Fruit fly (Drosophila melanogaster) whole organism, pupa: ENCODE results near the gene Atat.

Source experiments
- CG10348 ChIP-seq: fragments of 200-800 bp; sonication (Bioruptor generic); IDR thresholded peaks from 2 replicates; pipeline ENCODE4 v1.3.6; 2022; ENCODE audit warnings: missing biosample characterization, missing genetic modification characterization
- CG32121 ChIP-seq: fragments of 200-800 bp; sonication (Bioruptor generic); IDR thresholded peaks from 2 replicates; pipeline ENCODE4 v1.3.6; 2022; ENCODE audit warnings: missing biosample characterization, missing genetic modification characterization
- CG8159 ChIP-seq: fragments of 200-800 bp; sonication (Bioruptor generic); optimal IDR thresholded peaks from 3 replicates; lab custom pipeline; 2018; ENCODE audit warnings: missing biosample characterization, mild to moderate bottlenecking, missing genetic modification characterization, moderate library complexity
- CG8301 ChIP-seq: fragments of 200-800 bp; sonication (Bioruptor generic); optimal IDR thresholded peaks from 2 replicates; lab custom pipeline; 2018; ENCODE audit warnings: missing biosample characterization, mild to moderate bottlenecking, missing genetic modification characterization
- D1 ChIP-seq: fragments of 200-800 bp; sonication (Bioruptor generic); optimal IDR thresholded peaks from 2 replicates; lab custom pipeline; 2018; ENCODE audit warnings: missing biosample characterization, mild to moderate bottlenecking, missing genetic modification characterization, moderate library complexity
- EcR ChIP-seq: fragments of 200-800 bp; sonication (Bioruptor generic); optimal IDR thresholded peaks from 3 replicates; lab custom pipeline; 2019; ENCODE audit warnings: missing biosample characterization, missing genetic modification characterization, mild to moderate bottlenecking, moderate library complexity, missing genetic modification reagents
- Pif1A ChIP-seq: fragments of 200-800 bp; sonication (Bioruptor generic); optimal IDR thresholded peaks from 3 replicates; lab custom pipeline; 2016; ENCODE audit warnings: missing biosample characterization, missing genetic modification characterization
- Pif1B ChIP-seq: fragments of 200-800 bp; sonication (Bioruptor generic); optimal IDR thresholded peaks from 3 replicates; lab custom pipeline; 2016; ENCODE audit warnings: missing biosample characterization, missing genetic modification characterization
- Snoo ChIP-seq: fragments of 200-800 bp; sonication (Bioruptor generic); optimal IDR thresholded peaks from 3 replicates; lab custom pipeline; 2017; ENCODE audit warnings: missing biosample characterization, mild to moderate bottlenecking, missing genetic modification characterization, inconsistent platforms
- fd96Ca ChIP-seq: fragments of 200-800 bp; sonication (Bioruptor generic); IDR thresholded peaks from 3 replicates; pipeline ENCODE4 v1.3.6; 2022; ENCODE audit warnings: missing biosample characterization, missing genetic modification characterization
- gl ChIP-seq: fragments of 200-800 bp; sonication (Bioruptor generic); optimal IDR thresholded peaks from 2 replicates; lab custom pipeline; 2018; ENCODE audit warnings: missing biosample characterization, mild to moderate bottlenecking, missing genetic modification characterization

DNA sequence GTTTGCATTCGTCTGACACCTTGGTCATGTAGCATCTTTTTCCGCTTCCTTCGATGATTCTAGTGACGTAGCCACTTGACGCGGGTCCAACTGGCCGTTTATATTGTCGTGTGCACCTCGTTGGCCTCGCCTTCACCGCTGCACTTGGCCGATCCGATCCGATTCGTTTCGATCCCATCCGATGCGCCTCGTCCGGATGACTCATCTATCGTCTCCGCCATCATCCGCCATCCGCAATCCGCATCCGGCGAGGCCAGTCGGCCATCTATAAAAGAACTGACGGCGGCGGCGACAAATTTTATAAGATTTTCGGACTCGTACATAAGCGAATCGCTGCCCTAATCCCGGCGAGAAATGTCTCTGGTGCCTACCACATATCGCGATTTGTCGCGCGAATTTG, 51.4 kb downstream of the Atat start, which contains the start of gene CG4461:
- TF ChIP-seq CG8301, result no peak
- no peak for TF ChIP-seq fd96Ca (GFP tag; lab: Robert Waterston, UW)
- no peak for TF ChIP-seq CG32121 (GFP tag; lab: Robert Waterston, UW)
- TF ChIP-seq Pif1A (GFP tag; lab: Kevin White, UChicago), result no peak
- no peak for TF ChIP-seq CG8159
- TF ChIP-seq gl (tag; lab: Kevin White, UChicago), result no peak
- TF ChIP-seq EcR, result no peak
- TF ChIP-seq D1, result no peak
- no peak for TF ChIP-seq Snoo (tag; lab: Kevin White, UChicago)
- TF ChIP-seq Pif1B (GFP tag; lab: Kevin White, UChicago), result no peak
- no peak for TF ChIP-seq CG10348 (GFP tag; lab: Robert Waterston, UW)
